Worm (Caenorhabditis elegans): Measurements from ENCODE around the gene pals-34.

The pals-34 gene

DNA sequence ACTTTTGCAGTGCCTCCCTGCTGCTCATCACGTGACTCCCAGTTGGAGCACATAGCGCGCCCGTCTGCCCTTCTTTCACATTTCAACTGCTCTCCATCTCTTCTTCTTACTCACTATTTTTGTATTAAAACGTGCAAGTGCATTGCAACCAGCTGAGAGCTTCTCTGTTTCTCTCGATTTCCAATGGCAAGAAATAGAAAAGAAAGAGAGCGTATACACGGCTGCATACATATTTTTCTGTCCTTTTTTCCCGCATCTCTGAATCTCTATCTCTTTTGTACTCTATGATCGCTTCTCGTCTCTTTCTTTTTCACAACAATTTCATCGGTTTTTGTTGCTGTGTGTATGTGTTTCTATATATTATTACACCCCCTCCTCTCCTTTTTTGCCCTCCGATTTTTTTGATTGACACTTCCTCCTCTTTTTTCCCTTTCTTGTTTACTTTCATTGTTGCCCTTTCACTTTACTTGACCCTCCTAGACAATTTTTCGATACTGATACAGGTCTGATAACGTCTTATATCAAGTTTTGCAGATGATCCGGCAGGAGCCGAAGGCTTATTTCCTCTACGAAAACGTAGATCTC is 44.7 kb upstream of the pals-34 start, which contains the start of gene Y97E10AR.1 (continued):
- peak; percentile 81 for TF ChIP-seq K12H6.12 (tag; optimal IDR thresholded peaks at IDR 0.05)
- no peak for TF ChIP-seq attf-3 (GFP tag; conservative IDR thresholded peaks at IDR 0.05)
- no peak for TF ChIP-seq F33H1.4 (GFP tag; IDR thresholded peaks at IDR 0.05)
- TF ChIP-seq ztf-28 (GFP tag; IDR thresholded peaks at IDR 0.05): no peak
- 0 out of 2 replicates have a peak, but pooled peaks have one; percentile 68 for TF ChIP-seq Y53G8AR.9 (GFP tag; conservative IDR thresholded peaks at IDR 0.05)
- no peak for TF ChIP-seq cebp-1 (GFP tag; IDR thresholded peaks at IDR 0.05)
- peak; percentile 88 for TF ChIP-seq cebp-1 (tag; optimal IDR thresholded peaks at IDR 0.05)
- TF ChIP-seq lin-40 (tag; optimal IDR thresholded peaks at IDR 0.05): peak; percentile 84
- TF ChIP-seq madf-8 (GFP tag; conservative IDR thresholded peaks at IDR 0.05): no peak
- no peak for TF ChIP-seq K11D2.4 (GFP tag; IDR thresholded peaks at IDR 0.05)
- TF ChIP-seq ceh-27 (GFP tag; optimal IDR thresholded peaks at IDR 0.05): peak; percentile 27
- no peak for TF ChIP-seq F37B4.10 (GFP tag; IDR thresholded peaks at IDR 0.05)
- TF ChIP-seq madf-3 (GFP tag; IDR thresholded peaks at IDR 0.05): 0 out of 2 replicates have a peak, but pooled peaks have one; percentile 30
- TF ChIP-seq madf-10 (tag; optimal IDR thresholded peaks at IDR 0.05): peak; percentile 29
- TF ChIP-seq nhr-90 (tag; optimal IDR thresholded peaks at IDR 0.05): peak; percentile 58
- TF ChIP-seq ztf-22 (GFP tag; optimal IDR thresholded peaks at IDR 0.05): peak; percentile 75
- no peak for TF ChIP-seq efl-1 (GFP tag; optimal IDR thresholded peaks at IDR 0.05)
- no peak for TF ChIP-seq snpc-4 (GFP tag; optimal IDR thresholded peaks at IDR 0.05)
- peak; percentile 29 to 51 (median 40) for TF ChIP-seq snpc-4 (tag; optimal IDR thresholded peaks at IDR 0.05)

DNA sequence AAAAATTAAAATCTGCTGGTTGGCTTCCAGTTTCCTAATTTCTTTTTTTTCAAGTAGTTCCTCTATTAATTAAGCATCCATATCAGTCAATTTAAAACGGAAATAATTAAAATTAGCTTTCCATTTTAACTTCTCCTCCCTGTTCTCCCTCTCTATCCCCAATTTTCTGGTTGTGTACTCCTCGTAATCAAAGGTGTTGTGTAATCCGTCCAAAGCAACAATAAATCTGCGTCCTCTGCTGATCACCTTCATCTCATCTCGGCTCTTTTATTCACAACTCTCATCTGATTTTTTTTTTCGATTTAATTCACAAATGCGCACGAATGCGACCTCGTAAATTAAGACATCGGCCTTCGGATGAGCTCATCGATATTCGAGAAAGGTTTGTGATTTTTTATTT is 39.6 kb upstream of the pals-34 start, which contains the start of gene Y97E10AR.2:
Gene Y97E10AR.2, plus strand, starts transcription at position 301 of the 400 bp plus-strand sequence.
- TF ChIP-seq egl-44 (GFP tag; IDR thresholded peaks at IDR 0.05) (no peak), let-526 (GFP tag; IDR thresholded peaks at IDR 0.05) (no peak), tlf-1 (GFP tag; optimal IDR thresholded peaks at IDR 0.05) (no peak), B0336.3 (GFP tag; IDR thresholded peaks at IDR 0.05) (no peak)

DNA sequence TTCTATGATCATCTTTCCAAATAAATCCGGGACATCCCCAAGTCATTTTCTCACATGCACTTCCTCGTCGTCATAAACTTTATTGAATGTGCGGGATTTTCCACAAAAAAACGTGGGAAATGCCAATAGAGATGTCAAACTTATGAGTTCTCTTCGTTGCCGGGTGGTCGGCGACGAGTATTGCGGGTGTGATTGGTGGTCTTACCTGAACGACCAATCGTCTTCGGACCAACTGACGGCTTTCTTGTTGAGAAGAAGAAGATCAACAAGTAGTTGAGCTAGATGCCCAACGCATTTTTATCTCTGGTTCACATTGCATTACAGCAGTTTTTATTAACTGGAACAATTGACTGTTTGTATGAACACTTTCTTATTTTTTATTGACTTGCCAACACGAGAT is 38.9 kb upstream of the pals-34 start:
- no peak for TF ChIP-seq attf-6 (GFP tag; IDR thresholded peaks at IDR 0.05)
- TF ChIP-seq him-1 (tag; optimal IDR thresholded peaks at IDR 0.05): no peak
- TF ChIP-seq aptf-3 (GFP tag; IDR thresholded peaks at IDR 0.05): no peak
- no peak for TF ChIP-seq ceh-91 (GFP tag; IDR thresholded peaks at IDR 0.05)
- no peak for TF ChIP-seq ama-1 (optimal IDR thresholded peaks at IDR 0.05)
- no peak for TF ChIP-seq ama-1 (GFP tag; optimal IDR thresholded peaks at IDR 0.05)
- TF ChIP-seq tbp1 (GFP tag; optimal IDR thresholded peaks at IDR 0.05): no peak
- no peak for TF ChIP-seq F22D6.2 (tag; optimal IDR thresholded peaks at IDR 0.05)
- no peak for TF ChIP-seq lsl-1 (GFP tag; optimal IDR thresholded peaks at IDR 0.05)
- no peak for TF ChIP-seq atf-7 (tag; optimal IDR thresholded peaks at IDR 0.05)
- no peak for TF ChIP-seq B0336.3 (GFP tag; IDR thresholded peaks at IDR 0.05)
- TF ChIP-seq sptf-2 (GFP tag; optimal IDR thresholded peaks at IDR 0.05): no peak
- no peak for TF ChIP-seq unc-130 (GFP tag; optimal IDR thresholded peaks at IDR 0.05)
- no peak for TF ChIP-seq C06A6.2 (GFP tag; conservative IDR thresholded peaks at IDR 0.05)
- TF ChIP-seq cebp-1 (GFP tag; IDR thresholded peaks at IDR 0.05): no peak
- no peak for TF ChIP-seq cebp-1 (tag; optimal IDR thresholded peaks at IDR 0.05)
- no peak for TF ChIP-seq madf-8 (GFP tag; conservative IDR thresholded peaks at IDR 0.05)

DNA sequence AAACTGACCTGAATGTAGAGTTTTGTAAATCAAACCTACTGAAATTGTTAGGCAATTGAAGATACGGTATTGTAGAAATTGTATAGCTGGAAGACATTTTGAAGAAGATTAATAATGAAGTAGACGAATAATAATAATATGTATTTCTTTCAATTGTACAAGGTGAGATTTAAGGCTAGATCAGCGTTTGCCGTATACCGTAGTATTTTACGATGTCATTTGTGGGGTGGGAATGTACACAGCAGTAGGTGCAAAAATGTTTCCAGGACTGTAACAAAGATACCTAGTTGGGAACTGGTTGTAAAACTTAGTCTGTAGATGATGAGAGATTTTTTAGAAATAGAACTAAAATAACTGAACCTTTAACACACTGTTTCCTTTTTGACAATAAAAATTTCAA is 38.3 kb upstream of the pals-34 start, which contains the start of gene ceh-76:
Gene ceh-76, minus strand, starts transcription at position 101 of the 400 bp plus-strand sequence.
- TF ChIP-seq F49E8.2 (tag; optimal IDR thresholded peaks at IDR 0.05; ENCODE audit: insufficient read depth): no peak
- no peak for TF ChIP-seq attf-5 (GFP tag; optimal IDR thresholded peaks at IDR 0.05)
- no peak for TF ChIP-seq ceh-91 (GFP tag; IDR thresholded peaks at IDR 0.05)
- TF ChIP-seq F22D6.2 (tag; optimal IDR thresholded peaks at IDR 0.05): no peak
- no peak for TF ChIP-seq somi-1 (GFP tag; optimal IDR thresholded peaks at IDR 0.05)
- TF ChIP-seq egrh-3 (GFP tag; IDR thresholded peaks at IDR 0.05): no peak
- no peak for TF ChIP-seq bed-1 (GFP tag; IDR thresholded peaks at IDR 0.05)
